Worm (Caenorhabditis elegans): ENCODE measurements around the gene K09E3.2.

DNA sequence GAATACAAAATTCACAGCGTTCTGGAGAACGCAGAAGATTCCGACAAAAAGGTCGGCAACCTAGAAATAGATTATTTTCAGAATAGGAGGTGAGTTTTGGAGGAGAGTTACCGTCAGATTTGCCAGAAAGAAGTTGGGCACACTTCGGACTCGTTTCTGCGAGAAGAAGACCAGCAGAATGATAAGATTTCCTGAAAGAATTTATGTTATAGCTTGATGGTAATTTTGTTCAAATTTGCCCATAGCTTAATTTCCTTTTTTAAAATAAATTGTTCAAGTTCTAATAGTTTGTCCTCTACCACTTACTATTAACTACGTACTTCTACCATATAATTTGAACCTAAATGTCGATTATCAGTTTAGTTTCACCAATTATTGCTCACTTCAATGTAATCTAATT, 39.6 kb downstream of the K09E3.2 start:
- TF ChIP-seq flt-1 (GFP tag; IDR thresholded peaks at IDR 0.05) (no peak), ztf-29 (GFP tag; IDR thresholded peaks at IDR 0.05) (no peak), ztf-23 (GFP tag; IDR thresholded peaks at IDR 0.05) (no peak), klf-2 (GFP tag; conservative IDR thresholded peaks at IDR 0.05) (no peak), cog-1 (tag; optimal IDR thresholded peaks at IDR 0.05) (no peak), med-1 (GFP tag; optimal IDR thresholded peaks at IDR 0.05; ENCODE audit: insufficient read depth) (no peak)
